Fruit fly (Drosophila melanogaster): ENCODE measurements around the gene Prosalpha6T.

Prosalpha6T gene

DNA sequence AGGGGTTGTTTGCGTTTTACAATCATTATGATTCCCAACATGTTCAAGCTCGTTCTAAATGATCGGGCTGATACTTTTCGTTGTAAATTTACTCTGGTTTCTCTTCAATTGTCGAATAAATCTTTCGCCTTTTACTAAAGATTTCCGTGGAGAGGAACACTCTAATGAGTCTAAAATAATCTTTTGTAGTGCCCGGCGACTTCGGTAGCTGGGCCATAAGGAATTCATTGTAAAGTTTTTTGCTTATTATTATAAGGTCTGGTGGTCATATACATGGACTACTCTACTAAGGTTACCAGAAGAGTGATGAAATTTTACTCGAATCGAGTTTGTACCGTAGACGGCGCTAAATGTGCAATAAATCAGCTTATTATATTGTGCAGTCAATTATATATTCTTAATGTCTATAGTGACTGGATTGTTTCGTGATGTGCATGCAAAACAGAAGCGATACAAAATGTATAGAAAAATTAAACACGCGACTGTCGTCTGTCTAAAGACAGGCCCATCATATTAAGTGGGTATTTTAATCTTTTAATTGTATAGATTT, 13.0 kb downstream of the Prosalpha6T start:
- TF ChIP-seq CG16779 (tag; optimal IDR thresholded peaks at IDR 0.05), result no peak
- TF ChIP-seq svp (GFP tag), result peak; percentile 17

DNA sequence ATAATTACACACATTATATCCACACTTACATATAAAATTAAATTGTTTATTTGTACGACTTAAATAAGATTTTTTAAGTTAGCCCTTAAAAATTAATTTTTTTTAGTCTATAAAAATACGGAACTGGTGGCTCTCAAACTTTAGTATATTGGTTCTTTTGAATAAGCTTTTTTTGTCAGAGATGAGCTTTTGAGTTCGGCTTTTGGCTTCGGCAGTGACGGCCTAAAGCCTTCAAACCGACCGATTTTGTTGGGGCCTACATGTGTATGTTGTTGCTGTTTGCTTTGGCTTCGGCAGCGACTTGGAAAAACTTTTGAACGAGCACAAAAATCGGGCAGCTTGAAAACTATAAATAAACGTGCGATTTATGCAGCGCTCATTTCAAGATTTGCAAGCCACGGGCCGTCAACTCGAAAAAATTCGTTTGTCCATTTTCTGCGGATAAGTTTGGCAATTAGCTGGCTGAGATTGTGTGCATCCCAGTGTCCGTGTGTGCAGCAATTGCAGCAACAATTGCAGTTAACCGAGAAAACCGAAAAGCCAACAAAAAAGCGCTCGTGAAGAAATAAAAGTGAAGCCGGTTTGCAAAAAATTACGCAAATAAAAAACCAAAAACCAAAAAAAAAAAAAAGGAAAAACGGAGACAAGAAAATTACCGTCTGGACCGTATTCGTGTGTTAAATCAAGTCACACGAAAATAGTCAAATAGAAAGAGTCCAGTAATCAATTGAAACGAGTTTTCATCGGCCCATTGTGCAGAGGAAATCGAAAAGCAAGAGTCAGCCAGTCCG, 14.2 kb downstream of the Prosalpha6T start, which contains the start of gene CG16820:
Gene CG16820 (plus strand): TSS at position 378 of the 791 bp plus-strand sequence.
- peak; percentile 15 for TF ChIP-seq dac (GFP tag; optimal IDR thresholded peaks at IDR 0.05)
- TF ChIP-seq Smox (GFP tag; optimal IDR thresholded peaks at IDR 0.05), result no peak
- TF ChIP-seq CG6808 (GFP tag; optimal IDR thresholded peaks at IDR 0.05), result no peak
- 0 out of 3 replicates have a peak, but pooled peaks have one; percentile 50 for TF ChIP-seq CG6163 (GFP tag; IDR thresholded peaks at IDR 0.05)
- TF ChIP-seq spab (GFP tag; optimal IDR thresholded peaks at IDR 0.05), result no peak
- TF ChIP-seq CG8319 (GFP tag; optimal IDR thresholded peaks at IDR 0.05), result no peak
- peak; percentile 84 for TF ChIP-seq CG8119 (GFP tag; IDR thresholded peaks at IDR 0.05)
- TF ChIP-seq fd59A (GFP tag; optimal IDR thresholded peaks at IDR 0.05), result no peak
- no peak for TF ChIP-seq vri (GFP tag; optimal IDR thresholded peaks at IDR 0.05)
- peak; percentile 75 for TF ChIP-seq CG6276 (GFP tag; optimal IDR thresholded peaks at IDR 0.05)
- no peak for TF ChIP-seq salr (GFP tag; optimal IDR thresholded peaks at IDR 0.05)
- TF ChIP-seq CG11294 (GFP tag; IDR thresholded peaks at IDR 0.05), result no peak
- TF ChIP-seq CG6792 (GFP tag; optimal IDR thresholded peaks at IDR 0.05), result no peak
- peak; percentile 76; the same call in 2 of the 3 replicates for TF ChIP-seq eg (GFP tag; IDR thresholded peaks at IDR 0.05)
- no peak for TF ChIP-seq Gug (GFP tag; IDR thresholded peaks at IDR 0.05)
- TF ChIP-seq Eip78C (GFP tag), result peak; percentile 53
- no peak for TF ChIP-seq CG3919 (GFP tag; optimal IDR thresholded peaks at IDR 0.05)
- no peak for TF ChIP-seq Eip93F (GFP tag; optimal IDR thresholded peaks at IDR 0.05)
- TF ChIP-seq dsx (GFP tag; optimal IDR thresholded peaks at IDR 0.05; ENCODE audit: poor library complexity, severe bottlenecking), result no peak
- TF ChIP-seq CG15336 (GFP tag; IDR thresholded peaks at IDR 0.05), result peak; percentile 80
- peak; percentile 57 for TF ChIP-seq Lpt (GFP tag; optimal IDR thresholded peaks at IDR 0.05)
- no peak for TF ChIP-seq pdm3 (GFP tag; optimal IDR thresholded peaks at IDR 0.05)

DNA sequence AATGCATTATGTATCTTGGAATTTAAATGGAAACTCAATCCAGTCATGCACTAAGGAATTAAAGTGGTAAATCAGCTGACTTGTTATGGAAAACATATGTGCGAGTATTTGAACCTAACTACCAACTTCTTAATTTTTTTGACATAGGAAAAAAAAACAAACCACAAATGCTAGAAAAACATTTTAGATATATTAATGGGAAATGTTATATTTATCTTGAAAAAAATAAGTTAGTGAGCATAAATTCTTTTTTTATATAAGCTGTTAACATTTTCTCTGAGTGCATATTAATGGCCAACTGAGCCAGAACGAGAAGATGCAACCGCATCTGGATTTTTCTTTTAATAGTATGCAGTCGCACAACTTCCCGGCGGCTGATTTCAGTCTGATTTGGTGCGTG, 19.3 kb downstream of the Prosalpha6T start:
- no peak for TF ChIP-seq Hr38 (GFP tag; optimal IDR thresholded peaks at IDR 0.05)
- peak in 1 of 2 experiments; percentile 7 for TF ChIP-seq ss (GFP tag; optimal IDR thresholded peaks at IDR 0.05)
- TF ChIP-seq CG10631 (GFP tag; optimal IDR thresholded peaks at IDR 0.05), result no peak
- TF ChIP-seq CG11902 (GFP tag; optimal IDR thresholded peaks at IDR 0.05), result no peak
- no peak for TF ChIP-seq CG6854 (GFP tag; optimal IDR thresholded peaks at IDR 0.05)
- no peak for TF ChIP-seq Eip75B (GFP tag; optimal IDR thresholded peaks at IDR 0.05)
- no peak for TF ChIP-seq esn (GFP tag; optimal IDR thresholded peaks at IDR 0.05)
- TF ChIP-seq Ets96B (tag; optimal IDR thresholded peaks at IDR 0.05), result no peak
- no peak for TF ChIP-seq dac (GFP tag; optimal IDR thresholded peaks at IDR 0.05)
- TF ChIP-seq fd59A (GFP tag; optimal IDR thresholded peaks at IDR 0.05), result no peak
- 0 out of 3 replicates have a peak, but pooled peaks have one; percentile 24 for TF ChIP-seq CG8119 (GFP tag; IDR thresholded peaks at IDR 0.05)
- TF ChIP-seq Eip93F (GFP tag; optimal IDR thresholded peaks at IDR 0.05), result no peak
- TF ChIP-seq CG6163 (GFP tag; IDR thresholded peaks at IDR 0.05), result no peak
- TF ChIP-seq CG4318 (GFP tag; optimal IDR thresholded peaks at IDR 0.05), result peak; percentile 15
- TF ChIP-seq CG8319 (GFP tag; optimal IDR thresholded peaks at IDR 0.05), result no peak
- TF ChIP-seq Gug (GFP tag; IDR thresholded peaks at IDR 0.05), result no peak
- no peak for TF ChIP-seq lz (GFP tag; optimal IDR thresholded peaks at IDR 0.05)
- no peak for TF ChIP-seq Ets21C (GFP tag; optimal IDR thresholded peaks at IDR 0.05)
- no peak for TF ChIP-seq spab (GFP tag; optimal IDR thresholded peaks at IDR 0.05)
- TF ChIP-seq Hr4 (GFP tag; optimal IDR thresholded peaks at IDR 0.05), result peak; percentile 4
- TF ChIP-seq CG8632 (GFP tag; optimal IDR thresholded peaks at IDR 0.05), result no peak
- no peak for TF ChIP-seq CG6792 (GFP tag; optimal IDR thresholded peaks at IDR 0.05)
- peak; percentile 46 for TF ChIP-seq CG32006 (GFP tag; optimal IDR thresholded peaks at IDR 0.05)
- peak; percentile 74 for TF ChIP-seq Eip78C (GFP tag)
- no peak for TF ChIP-seq CG11762 (GFP tag; optimal IDR thresholded peaks at IDR 0.05; ENCODE audit: insufficient read depth)
- TF ChIP-seq acj6 (GFP tag; optimal IDR thresholded peaks at IDR 0.05), result no peak
- TF ChIP-seq CG15336 (GFP tag; IDR thresholded peaks at IDR 0.05), result 0 out of 2 replicates have a peak, but pooled peaks have one; percentile 15
- TF ChIP-seq CG9139 (GFP tag; optimal IDR thresholded peaks at IDR 0.05), result no peak
- TF ChIP-seq cyc (GFP tag; optimal IDR thresholded peaks at IDR 0.05), result no peak
- no peak for TF ChIP-seq net (GFP tag; optimal IDR thresholded peaks at IDR 0.05)
- peak; percentile 16 for TF ChIP-seq CG3032 (tag; optimal IDR thresholded peaks at IDR 0.05)
- no peak for TF ChIP-seq dsx (GFP tag; optimal IDR thresholded peaks at IDR 0.05; ENCODE audit: poor library complexity, severe bottlenecking)
- peak; percentile 9 for TF ChIP-seq CG6276 (GFP tag; optimal IDR thresholded peaks at IDR 0.05)
- TF ChIP-seq salr (GFP tag; optimal IDR thresholded peaks at IDR 0.05), result no peak

Data from whole organism, prepupa.